Worm (Caenorhabditis elegans) whole organism, L1 larva: ENCODE measurements around the gene vps-33.1.

Source experiments
- Y116A8C.19 ChIP-seq: sonication (generic microtip); optimal IDR thresholded peaks from 2 replicates; lab custom pipeline; 2016; ENCODE audit warnings: missing compliant biosample characterization, missing genetic modification characterization, borderline replicate concordance
- alr-1 ChIP-seq: fragments of 200-800 bp; sonication (Bioruptor generic); optimal IDR thresholded peaks from 2 replicates; lab custom pipeline; 2018; ENCODE audit warnings: borderline replicate concordance, mild to moderate bottlenecking, missing genetic modification characterization, missing compliant biosample characterization
- ama-1 ChIP-seq: fragments of 150-350 bp; optimal IDR thresholded peaks from 2 replicates; lab custom pipeline; 2014
- ceh-63 ChIP-seq: fragments of 200-800 bp; sonication (Bioruptor generic); optimal IDR thresholded peaks from 2 replicates; lab custom pipeline; 2018; ENCODE audit warnings: mild to moderate bottlenecking, missing genetic modification characterization, missing compliant biosample characterization
- ceh-82 ChIP-seq, 3 experiments: fragments of 150-350 bp in 1 of 3; sonication (generic microtip) in 2 of 3; optimal IDR thresholded peaks; 2 replicates each; lab custom pipeline; 2014 to 2017; ENCODE audit warnings: missing biosample characterization in 3 of 3, missing genetic modification characterization in 3 of 3
- ceh-90 ChIP-seq: sonication (generic microtip); optimal IDR thresholded peaks from 2 replicates; lab custom pipeline; 2016; ENCODE audit warnings: missing genetic modification characterization, missing compliant biosample characterization
- dpl-1 ChIP-seq, 3 experiments: fragments of 150-350 bp in 2 of 3; sonication (generic microtip) in 1 of 3; optimal IDR thresholded peaks; 2 replicates each; lab custom pipeline; 2014 to 2017; ENCODE audit warnings: missing biosample characterization in 3 of 3, missing genetic modification characterization in 3 of 3, missing genetic modification reagents in 3 of 3
- efl-1 ChIP-seq, 4 experiments: fragments of 150-350 bp; optimal IDR thresholded peaks in 3 of 4; peaks in 1 of 4; 1 replicate in 1 of 4; 2 replicates in 3 of 4; lab custom pipeline; 2014; ENCODE audit warnings: missing biosample characterization in 2 of 4, missing genetic modification characterization in 2 of 4, missing genetic modification reagents in 2 of 4
- efl-3 ChIP-seq: fragments of 200-800 bp; sonication (Bioruptor generic); optimal IDR thresholded peaks from 2 replicates; lab custom pipeline; 2018; ENCODE audit warnings: mild to moderate bottlenecking, missing genetic modification characterization, missing compliant biosample characterization
- egl-13 ChIP-seq: sonication (generic microtip); optimal IDR thresholded peaks from 2 replicates; lab custom pipeline; 2016; ENCODE audit warnings: missing genotype, missing genetic modification reagents, missing genetic modification characterization, missing compliant biosample characterization
- egl-27 ChIP-seq, 2 experiments: fragments of 150-350 bp in 1 of 2; sonication (generic microtip); optimal IDR thresholded peaks; 3 replicates each; lab custom pipeline; 2017 to 2018; ENCODE audit warnings: missing biosample characterization in 2 of 2, missing genetic modification characterization in 2 of 2, missing genetic modification reagents in 2 of 2
- elt-2 ChIP-seq: sonication (generic microtip); optimal IDR thresholded peaks from 2 replicates; lab custom pipeline; 2016; ENCODE audit warnings: missing genetic modification characterization, mild to moderate bottlenecking, inconsistent platforms, missing compliant biosample characterization, missing genetic modification reagents
- elt-3 ChIP-seq, 6 experiments: fragments of 150-350 bp in 1 of 6; sonication (generic microtip); optimal IDR thresholded peaks; 2 replicates each; lab custom pipeline; 2017 to 2018; ENCODE audit warnings: missing biosample characterization in 6 of 6, missing genetic modification characterization in 6 of 6, inconsistent platforms in 1 of 6
- fkh-4 ChIP-seq: sonication (generic microtip); optimal IDR thresholded peaks from 2 replicates; lab custom pipeline; 2016; ENCODE audit warnings: missing compliant biosample characterization, missing genetic modification characterization, borderline replicate concordance
- grh-1 ChIP-seq: fragments of 200-800 bp; sonication (Bioruptor generic); IDR thresholded peaks from 2 replicates; pipeline ENCODE4 v1.3.6; 2022; ENCODE audit warnings: missing genetic modification reagents, missing genetic modification characterization, missing compliant biosample characterization
- isw-1 ChIP-seq: fragments of 200-800 bp; sonication (Bioruptor generic); IDR thresholded peaks from 2 replicates; pipeline ENCODE4 v1.3.6; 2022; ENCODE audit warnings: missing genetic modification characterization, missing compliant biosample characterization
- jun-1 ChIP-seq: fragments of 150-350 bp; optimal IDR thresholded peaks from 2 replicates; lab custom pipeline; 2014; ENCODE audit warnings: missing biosample characterization, missing genetic modification reagents, missing genetic modification characterization
- lin-13 ChIP-seq: fragments of 150-350 bp; optimal IDR thresholded peaks from 2 replicates; lab custom pipeline; 2014; ENCODE audit warnings: missing biosample characterization, missing genetic modification reagents, missing genetic modification characterization
- lin-14 ChIP-seq: fragments of 200-800 bp; sonication (Bioruptor generic); optimal IDR thresholded peaks from 2 replicates; lab custom pipeline; 2018; ENCODE audit warnings: mild to moderate bottlenecking, missing genetic modification characterization, moderate library complexity, missing compliant biosample characterization
- lin-15B ChIP-seq: fragments of 150-350 bp; sonication (generic microtip); optimal IDR thresholded peaks from 3 replicates; lab custom pipeline; 2014; ENCODE audit warnings: missing biosample characterization, missing genetic modification characterization
- lin-35 ChIP-seq, 2 experiments: fragments of 150-350 bp; optimal IDR thresholded peaks; 2 replicates each; lab custom pipeline; 2014; ENCODE audit warnings: missing biosample characterization in 2 of 2, missing genetic modification characterization in 2 of 2, missing genetic modification reagents in 2 of 2
- lin-39 ChIP-seq: fragments of 150-350 bp; optimal IDR thresholded peaks from 2 replicates; lab custom pipeline; 2014; ENCODE audit warnings: missing biosample characterization, missing genetic modification reagents, missing genetic modification characterization
- lir-3 ChIP-seq: sonication (generic microtip); optimal IDR thresholded peaks from 2 replicates; lab custom pipeline; 2016; ENCODE audit warnings: mild to moderate bottlenecking, missing genetic modification characterization, moderate library complexity, missing compliant biosample characterization; ENCODE audit not compliant: poor library complexity
- lsy-2 ChIP-seq, 2 experiments: fragments of 150-350 bp; optimal IDR thresholded peaks; 2 replicates each; lab custom pipeline; 2014; ENCODE audit warnings: missing biosample characterization in 2 of 2, missing genetic modification characterization in 2 of 2
- mdl-1 ChIP-seq, 2 experiments: fragments of 150-350 bp; optimal IDR thresholded peaks; 2 replicates each; lab custom pipeline; 2014 to 2017; ENCODE audit warnings: missing biosample characterization in 2 of 2, missing genetic modification characterization in 2 of 2, inconsistent platforms in 1 of 2
- nhr-19 ChIP-seq: fragments of 200-800 bp; sonication (Bioruptor generic); conservative IDR thresholded peaks from 2 replicates; pipeline ENCODE4 v1.3.6; 2022; ENCODE audit warnings: missing genetic modification characterization, missing compliant biosample characterization
- nhr-20 ChIP-seq: sonication (generic microtip); optimal IDR thresholded peaks from 2 replicates; lab custom pipeline; 2016; ENCODE audit warnings: mild to moderate bottlenecking, missing genetic modification characterization, missing compliant biosample characterization
- nhr-28 ChIP-seq: fragments of 150-350 bp; optimal IDR thresholded peaks from 2 replicates; lab custom pipeline; 2014; ENCODE audit warnings: missing biosample characterization, missing genetic modification characterization
- nhr-47 ChIP-seq: sonication (generic microtip); optimal IDR thresholded peaks from 2 replicates; lab custom pipeline; 2016; ENCODE audit warnings: mild to moderate bottlenecking, missing genetic modification characterization, moderate library complexity, missing compliant biosample characterization
- nhr-71 ChIP-seq: sonication (generic microtip); optimal IDR thresholded peaks from 2 replicates; lab custom pipeline; 2016; ENCODE audit warnings: mild to moderate bottlenecking, missing genetic modification characterization, moderate library complexity, missing compliant biosample characterization
- nhr-84 ChIP-seq: sonication (generic microtip); optimal IDR thresholded peaks from 2 replicates; lab custom pipeline; 2017; ENCODE audit warnings: missing biosample characterization, missing genetic modification characterization
- nhr-85 ChIP-seq: sonication (generic microtip); peaks from one replicate; lab custom pipeline; 2016; ENCODE audit warnings: missing genetic modification characterization, inconsistent platforms, missing compliant biosample characterization
- pag-3 ChIP-seq: sonication (generic microtip); optimal IDR thresholded peaks from 2 replicates; lab custom pipeline; 2017; ENCODE audit warnings: missing genetic modification characterization, mild to moderate bottlenecking, missing compliant biosample characterization, antibody characterized with exemption, borderline replicate concordance; ENCODE audit not compliant: insufficient read depth
- pqm-1 ChIP-seq: sonication (generic microtip); optimal IDR thresholded peaks from 3 replicates; lab custom pipeline; 2017; ENCODE audit warnings: missing biosample characterization, missing genetic modification characterization
- rnt-1 ChIP-seq: sonication (generic microtip); optimal IDR thresholded peaks from 2 replicates; lab custom pipeline; 2016; ENCODE audit warnings: mild to moderate bottlenecking, missing genetic modification characterization, moderate library complexity, missing compliant biosample characterization
- snu-23 ChIP-seq: sonication (generic microtip); optimal IDR thresholded peaks from 2 replicates; lab custom pipeline; 2016; ENCODE audit warnings: missing genetic modification characterization, missing compliant biosample characterization
- sptf-1 ChIP-seq: fragments of 150-350 bp; optimal IDR thresholded peaks from 2 replicates; lab custom pipeline; 2014; ENCODE audit warnings: missing biosample characterization, missing genetic modification characterization
- swsn-7 ChIP-seq: sonication (generic microtip); optimal IDR thresholded peaks from 2 replicates; lab custom pipeline; 2016; ENCODE audit warnings: missing genetic modification characterization, missing compliant biosample characterization
- tbx-2 ChIP-seq: sonication (generic microtip); optimal IDR thresholded peaks from 2 replicates; lab custom pipeline; 2016; ENCODE audit warnings: missing genetic modification characterization, missing compliant biosample characterization
- tlp-1 ChIP-seq: fragments of 150-350 bp; optimal IDR thresholded peaks from 2 replicates; lab custom pipeline; 2014; ENCODE audit warnings: missing biosample characterization, missing genetic modification characterization
- unc-86 ChIP-seq: sonication (generic microtip); optimal IDR thresholded peaks from 2 replicates; lab custom pipeline; 2016; ENCODE audit warnings: missing genetic modification characterization, missing compliant biosample characterization
- ztf-4 ChIP-seq: fragments of 150-350 bp; optimal IDR thresholded peaks from 2 replicates; lab custom pipeline; 2014; ENCODE audit warnings: missing biosample characterization, missing genetic modification characterization

The vps-33.1 gene

DNA sequence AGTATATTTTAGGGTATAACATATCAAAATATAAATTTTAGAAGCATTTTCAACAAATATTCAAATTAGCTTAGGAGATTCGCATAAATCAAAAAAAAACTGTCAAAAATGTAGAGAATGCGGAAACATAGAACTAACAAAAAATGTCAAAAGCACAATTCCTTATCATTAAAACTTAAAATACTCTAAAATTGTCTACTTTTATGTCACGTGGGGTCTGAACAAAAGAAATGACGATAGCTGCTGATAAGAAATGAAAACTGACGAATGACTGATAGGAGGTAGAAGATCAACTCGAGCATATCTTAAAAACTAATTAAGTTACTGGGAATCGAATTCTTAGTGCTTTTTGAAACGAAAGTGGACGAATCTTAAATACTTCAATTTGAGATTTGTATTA is 32.9 kb downstream of the vps-33.1 start:
- no peak for TF ChIP-seq lin-15B (tag; lab: Kevin White, UChicago)
- no peak for TF ChIP-seq jun-1 (tag; lab: Kevin White, UChicago)
- TF ChIP-seq egl-27 (tag; optimal IDR thresholded peaks at IDR 0.05; lab: Kevin White, UChicago) = no peak
- TF ChIP-seq nhr-20 (tag; lab: Kevin White, UChicago) = no peak
- TF ChIP-seq lsy-2 (tag; optimal IDR thresholded peaks at IDR 0.05; lab: Kevin White, UChicago) = no peak
- TF ChIP-seq lir-3 (tag; lab: Kevin White, UChicago) = no peak
- TF ChIP-seq ceh-90 (tag; lab: Kevin White, UChicago) = no peak
- TF ChIP-seq efl-3 (GFP tag; lab: Kevin White, UChicago) = no peak
- TF ChIP-seq ama-1 (lab: Kevin White, UChicago) = no peak
- TF ChIP-seq Y116A8C.19 = no peak
- TF ChIP-seq dpl-1 (GFP tag; optimal IDR thresholded peaks at IDR 0.05; lab: Kevin White, UChicago) = no peak
- TF ChIP-seq tlp-1 = peak; percentile 49
- TF ChIP-seq ztf-4 (tag; lab: Kevin White, UChicago) = no peak
- TF ChIP-seq mdl-1 (tag; optimal IDR thresholded peaks at IDR 0.05; lab: Kevin White, UChicago) = peak in 1 of 2 experiments; percentile 8
- TF ChIP-seq pag-3 (tag; lab: Kevin White, UChicago) = no peak
- no peak for TF ChIP-seq sptf-1 (tag; lab: Kevin White, UChicago)
- peak; percentile 89 for TF ChIP-seq elt-2 (tag; lab: Kevin White, UChicago)
- peak in 1 of 2 experiments; percentile 12 for TF ChIP-seq lin-35 (GFP tag; optimal IDR thresholded peaks at IDR 0.05; lab: Kevin White, UChicago)
- TF ChIP-seq grh-1 = no peak
- no peak for TF ChIP-seq pqm-1
- no peak for TF ChIP-seq snu-23 (GFP tag; lab: Kevin White, UChicago)
- no peak for TF ChIP-seq ceh-63 (GFP tag; lab: Kevin White, UChicago)
- no peak for TF ChIP-seq isw-1 (GFP tag; lab: Robert Waterston, UW)
- peak; percentile 20 for TF ChIP-seq egl-13
- no peak for TF ChIP-seq nhr-28 (tag; lab: Kevin White, UChicago)

DNA sequence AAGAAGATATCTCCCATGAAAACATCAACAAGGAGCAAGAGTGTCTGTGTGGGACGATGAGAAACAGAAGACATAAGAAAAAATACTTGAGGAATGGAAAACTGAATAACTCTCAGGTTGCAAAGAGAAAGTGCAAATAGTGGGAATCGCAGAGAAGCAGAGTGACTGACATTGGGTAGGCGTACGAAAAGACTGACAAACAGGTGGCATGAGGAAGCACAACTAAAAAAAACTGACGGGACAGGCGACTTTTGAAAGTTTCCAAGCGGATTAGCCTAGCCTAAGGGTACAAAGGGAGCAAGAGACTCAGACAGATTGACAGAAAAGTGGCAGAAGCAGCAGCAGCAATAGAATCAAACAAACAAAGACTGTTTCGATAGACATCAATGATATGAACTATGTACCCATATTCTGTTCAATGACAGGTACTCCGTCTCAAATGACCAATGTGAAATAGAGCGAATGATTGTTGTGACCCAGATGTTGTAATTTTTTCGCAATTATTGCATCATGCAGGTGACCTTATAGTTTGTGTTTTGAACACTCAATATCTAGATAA is 33.7 kb downstream of the vps-33.1 start:
- no peak for TF ChIP-seq nhr-28 (tag; lab: Kevin White, UChicago)
- TF ChIP-seq lin-14 (GFP tag; lab: Kevin White, UChicago) = peak; percentile 87
- TF ChIP-seq isw-1 (GFP tag; lab: Robert Waterston, UW) = no peak
- peak; percentile 8 to 18 for TF ChIP-seq lin-35 (GFP tag; optimal IDR thresholded peaks at IDR 0.05; lab: Kevin White, UChicago)
- no peak for TF ChIP-seq Y116A8C.19
- peak; percentile 0 for TF ChIP-seq unc-86 (tag; lab: Kevin White, UChicago)
- TF ChIP-seq nhr-19 (GFP tag; lab: Robert Waterston, UW) = peak; percentile 21; the same call in 1 of the 2 replicates
- TF ChIP-seq nhr-47 (tag; lab: Kevin White, UChicago) = peak; percentile 43
- peak in 1 of 2 experiments; percentile 29 for TF ChIP-seq mdl-1 (tag; optimal IDR thresholded peaks at IDR 0.05; lab: Kevin White, UChicago)
- TF ChIP-seq fkh-4 = no peak
- peak; percentile 72 for TF ChIP-seq rnt-1 (tag; lab: Kevin White, UChicago)
- TF ChIP-seq sptf-1 (tag; lab: Kevin White, UChicago) = no peak
- peak; percentile 35 for TF ChIP-seq nhr-20 (tag; lab: Kevin White, UChicago)
- TF ChIP-seq lin-39 (tag; lab: Kevin White, UChicago) = peak; percentile 60
- peak; percentile 34 for TF ChIP-seq snu-23 (GFP tag; lab: Kevin White, UChicago)
- TF ChIP-seq egl-13 = no peak
- no peak for TF ChIP-seq alr-1 (tag; lab: Kevin White, UChicago)
- no peak for TF ChIP-seq lin-13
- peak in 2 of 3 experiments; percentile 15 to 33 for TF ChIP-seq ceh-82 (tag; optimal IDR thresholded peaks at IDR 0.05; lab: Kevin White, UChicago)
- peak; percentile 76 for TF ChIP-seq nhr-71 (tag; lab: Kevin White, UChicago)
- no peak for TF ChIP-seq ztf-4 (tag; lab: Kevin White, UChicago)
- TF ChIP-seq efl-1 (optimal IDR thresholded peaks at IDR 0.05; lab: Kevin White, UChicago) = peak; percentile 14 to 29
- TF ChIP-seq efl-1 (GFP tag; optimal IDR thresholded peaks at IDR 0.05 in 1 of 2; lab: Kevin White, UChicago) = no peak
- TF ChIP-seq tbx-2 = peak; percentile 48
- peak in 1 of 6 experiments; percentile 3 for TF ChIP-seq elt-3 (tag; optimal IDR thresholded peaks at IDR 0.05; lab: Kevin White, UChicago)
- peak; percentile 8 to 32 for TF ChIP-seq lsy-2 (tag; optimal IDR thresholded peaks at IDR 0.05; lab: Kevin White, UChicago)
- peak; percentile 22 for TF ChIP-seq swsn-7 (tag; lab: Kevin White, UChicago)
- TF ChIP-seq nhr-85 (tag; lab: Kevin White, UChicago) = peak; percentile 58
- no peak for TF ChIP-seq nhr-84 (tag; lab: Kevin White, UChicago)
